Worm (Caenorhabditis elegans) whole organism, L4/young adult: ENCODE results near the gene fnta-1.

Source experiments
- W03F9.2 ChIP-seq: fragments of 150-350 bp; optimal IDR thresholded peaks from 2 replicates; lab custom pipeline; 2014; ENCODE audit warnings: missing biosample characterization, missing genetic modification characterization
- dao-5 ChIP-seq: sonication (generic microtip); optimal IDR thresholded peaks from 2 replicates; lab custom pipeline; 2016; ENCODE audit warnings: missing genotype, missing genetic modification characterization, moderate library complexity, missing compliant biosample characterization
- him-1 ChIP-seq: sonication (generic microtip); optimal IDR thresholded peaks from 2 replicates; lab custom pipeline; 2016; ENCODE audit warnings: missing genotype, missing genetic modification reagents, missing genetic modification characterization, missing compliant biosample characterization

DNA sequence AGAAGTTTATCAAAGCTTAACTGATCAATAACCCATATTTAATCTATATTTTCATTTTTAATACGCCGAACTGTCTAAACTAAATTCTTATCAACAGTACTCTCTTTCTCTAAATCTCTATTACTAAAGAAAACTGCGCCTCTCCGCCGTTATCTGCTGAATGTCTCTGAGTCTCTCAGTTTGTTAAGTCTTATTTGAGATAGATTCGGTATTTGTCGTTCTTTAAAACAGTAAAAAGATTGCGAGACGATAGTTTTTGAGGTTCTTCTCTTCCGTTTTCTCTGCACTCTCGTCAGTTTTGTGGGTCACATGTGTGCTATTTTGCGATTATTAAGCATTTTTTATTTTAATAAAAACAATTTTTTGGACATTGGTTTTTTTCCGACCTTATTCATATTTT lies 34.1 kb upstream of the fnta-1 start, which contains the start of gene sma-10:
- TF ChIP-seq him-1 (tag; lab: Kevin White, UChicago), result no peak
- no peak for TF ChIP-seq dao-5
- TF ChIP-seq W03F9.2 (tag; lab: Kevin White, UChicago), result no peak
